Worm (Caenorhabditis elegans) whole organism, dauer: ENCODE data around the gene sdz-6.
"Not testable (repeated sequence)": the region's sequence is repeated elsewhere in the genome, so short reads cannot be mapped to it uniquely, and the experiment has no call there.

Experiments used
- unc-62 ChIP-seq: sonication (generic microtip); optimal IDR thresholded peaks from 2 replicates; lab custom pipeline; 2017; ENCODE audit warnings: missing biosample characterization, missing genetic modification reagents, missing genetic modification characterization

The sdz-6 gene

DNA sequence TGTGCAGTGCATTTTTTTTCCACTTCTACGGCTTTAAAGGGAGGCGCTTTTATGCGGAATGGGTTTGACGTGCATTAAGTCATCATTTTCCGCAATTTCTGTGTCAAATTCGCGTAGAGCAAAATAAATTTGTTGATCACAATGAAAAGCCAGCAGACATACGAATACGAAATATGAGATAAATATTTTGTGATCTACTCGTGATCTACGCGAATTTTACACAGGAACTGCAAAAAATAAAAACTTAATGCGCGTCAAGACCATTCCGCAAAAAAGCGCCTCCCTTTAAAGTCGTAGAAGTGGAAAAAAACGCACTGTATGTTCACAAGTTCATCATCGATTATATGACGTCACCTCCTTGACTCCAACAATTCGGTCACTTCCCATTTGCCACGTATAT, 9.0 kb upstream of the sdz-6 start, which contains the start of gene C43D7.8:
C43D7.8 (minus strand) TSS at position 101 of the 400 bp plus-strand sequence.
- TF ChIP-seq unc-62 = no peak

DNA sequence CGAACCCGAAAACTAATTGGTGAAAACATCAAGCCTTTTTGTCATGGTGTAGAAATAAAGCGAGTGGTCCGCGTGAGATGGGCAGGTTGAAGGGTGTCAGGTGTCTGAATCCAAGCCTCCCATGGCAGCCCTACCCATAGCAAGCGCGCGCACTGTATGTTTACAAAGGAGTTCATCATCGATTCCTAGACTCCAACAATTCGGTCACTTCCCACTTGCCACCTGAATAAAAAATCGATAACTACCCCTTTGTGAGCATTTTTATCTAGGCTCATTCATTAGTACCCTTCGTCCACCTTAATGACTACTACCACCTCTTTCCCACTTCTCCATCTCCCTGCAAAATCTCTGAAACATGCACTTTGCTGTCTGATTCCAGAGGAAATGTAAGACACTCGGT, 7.4 kb upstream of the sdz-6 start, which contains the start of gene fbxb-64:
fbxb-64 (plus strand) TSS at position 301 of the 400 bp plus-strand sequence.
- TF ChIP-seq unc-62 = no peak

DNA sequence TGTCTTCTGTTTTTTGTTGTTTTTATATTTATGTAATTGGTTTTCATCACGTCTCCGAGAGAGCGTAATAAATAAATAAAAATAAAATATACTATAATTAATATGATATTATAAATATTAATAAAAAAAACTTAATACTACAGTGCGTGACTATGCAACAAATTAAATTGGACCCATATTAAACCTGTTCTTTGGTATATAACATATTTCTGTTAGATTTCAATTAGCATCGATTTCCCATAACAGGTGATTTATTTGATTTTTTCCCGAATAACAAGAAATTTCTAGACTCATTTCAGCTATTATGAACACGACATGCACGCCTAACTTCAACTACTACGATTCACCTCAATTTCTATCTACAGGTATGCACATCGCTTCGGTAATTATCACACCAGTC, 3.4 kb upstream of the sdz-6 start, which contains the start of gene srh-208:
srh-208 (plus strand) TSS at position 301 of the 400 bp plus-strand sequence.
- TF ChIP-seq unc-62 = not testable (repeated sequence)

DNA sequence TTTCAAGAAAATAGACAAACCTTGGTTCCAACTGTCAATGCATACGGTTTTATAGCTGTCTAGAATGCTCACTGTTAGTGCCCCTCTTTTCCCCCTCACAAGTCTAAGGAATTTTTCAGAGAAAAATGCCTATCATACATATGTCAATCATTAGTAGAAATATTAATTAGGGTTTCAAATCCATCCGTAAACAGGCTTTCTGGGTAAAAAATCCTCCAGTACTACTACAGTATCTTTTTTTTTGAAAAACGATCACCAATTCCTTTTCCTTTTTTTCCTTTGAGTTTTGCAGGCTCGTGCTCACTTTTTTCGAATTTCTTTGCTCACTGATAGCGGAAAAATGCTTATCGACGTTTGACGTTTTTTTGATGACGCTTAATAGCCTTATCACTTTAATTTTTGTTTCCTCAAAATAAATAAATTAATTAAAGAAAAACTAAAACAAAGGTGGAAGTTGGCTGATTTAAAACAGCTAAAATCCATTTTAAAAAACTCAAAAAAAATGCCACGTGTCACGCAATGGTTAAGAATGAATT, 885 bp upstream of the sdz-6 start, which contains the start of gene C43D7.7:
C43D7.7 (minus strand) TSS at position 51 of the 536 bp plus-strand sequence.
- TF ChIP-seq unc-62 = no peak

DNA sequence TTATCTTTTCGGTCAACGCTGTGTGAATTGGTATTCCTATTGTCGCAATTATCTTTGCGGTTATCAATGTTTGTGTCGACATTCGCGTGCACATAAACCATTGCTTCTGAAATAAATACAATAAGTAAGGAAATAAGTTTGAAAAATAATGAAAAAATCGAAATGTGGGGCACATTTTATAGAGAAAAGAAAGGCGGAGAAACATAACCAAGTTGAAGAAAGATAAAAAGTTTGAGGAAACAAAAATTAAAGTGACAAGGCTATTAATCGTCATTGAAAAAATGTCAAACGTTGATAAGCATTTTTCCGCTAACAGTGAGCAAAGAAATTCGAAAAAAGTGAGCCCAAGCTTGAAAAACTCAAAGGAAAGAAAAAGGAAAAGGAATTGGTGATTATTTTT, 2.0 kb downstream of the sdz-6 start, which contains the start of gene C43D7.4:
C43D7.4 (minus strand) TSS at position 101 of the 400 bp plus-strand sequence.
- no peak for TF ChIP-seq unc-62

DNA sequence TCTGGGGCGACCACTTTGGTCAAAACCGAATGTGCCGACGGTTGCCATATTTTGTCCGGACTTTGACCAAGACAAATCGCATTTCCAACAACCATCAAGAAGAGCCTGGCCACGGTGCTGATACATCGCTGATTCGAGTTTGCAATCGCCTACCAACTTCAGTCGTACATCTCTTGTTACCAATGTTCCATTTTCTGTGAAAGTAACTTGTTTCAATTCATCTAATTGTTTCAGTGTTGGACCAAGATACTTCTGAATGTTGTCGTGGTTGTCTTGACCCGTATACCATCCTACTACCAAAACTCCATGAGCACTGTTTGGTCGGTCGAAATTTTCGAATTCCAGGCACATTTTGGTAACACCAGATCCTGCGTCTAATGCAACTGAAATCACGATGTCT, 5.0 kb downstream of the sdz-6 start:
- TF ChIP-seq unc-62 = no peak

DNA sequence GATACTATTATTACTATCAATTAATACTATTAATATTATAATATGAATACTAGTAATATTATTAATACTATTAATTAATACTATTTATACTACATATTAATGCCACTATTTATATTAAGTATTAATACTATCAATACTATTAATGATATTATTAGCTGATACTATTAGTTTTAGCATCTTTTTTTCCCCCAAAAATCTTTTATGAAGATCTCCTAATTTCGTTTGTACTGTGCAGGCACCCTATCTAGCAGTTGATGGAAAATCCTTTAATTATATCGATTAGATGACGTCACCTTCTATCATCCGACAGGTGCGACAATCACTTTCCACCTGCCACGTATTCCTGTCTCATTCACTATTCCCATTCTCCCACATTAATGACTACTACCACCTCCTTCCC, 8.8 kb downstream of the sdz-6 start, which contains the start of gene fbxb-65:
fbxb-65 (plus strand) TSS at position 301 of the 400 bp plus-strand sequence.
- TF ChIP-seq unc-62 = no peak

DNA sequence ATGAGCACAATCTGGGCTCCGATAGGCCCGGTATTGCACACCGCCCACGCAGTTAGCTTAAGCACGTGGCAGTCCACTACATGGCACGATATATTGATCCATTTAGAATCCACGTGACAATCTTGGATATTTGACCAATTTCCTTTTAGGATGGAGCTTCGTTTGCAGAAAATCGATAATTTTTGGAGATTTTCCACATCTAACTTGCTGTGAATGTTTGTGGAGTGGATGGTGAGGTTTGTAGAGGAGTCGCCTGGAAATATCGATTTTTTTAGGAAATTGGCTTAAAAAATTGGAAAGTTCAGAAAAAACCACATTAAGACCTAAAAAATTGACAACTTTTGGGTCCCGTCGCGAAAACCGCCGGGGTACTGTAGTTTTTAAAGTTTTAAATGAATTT, 16.9 kb downstream of the sdz-6 start:
- TF ChIP-seq unc-62 = no peak

DNA sequence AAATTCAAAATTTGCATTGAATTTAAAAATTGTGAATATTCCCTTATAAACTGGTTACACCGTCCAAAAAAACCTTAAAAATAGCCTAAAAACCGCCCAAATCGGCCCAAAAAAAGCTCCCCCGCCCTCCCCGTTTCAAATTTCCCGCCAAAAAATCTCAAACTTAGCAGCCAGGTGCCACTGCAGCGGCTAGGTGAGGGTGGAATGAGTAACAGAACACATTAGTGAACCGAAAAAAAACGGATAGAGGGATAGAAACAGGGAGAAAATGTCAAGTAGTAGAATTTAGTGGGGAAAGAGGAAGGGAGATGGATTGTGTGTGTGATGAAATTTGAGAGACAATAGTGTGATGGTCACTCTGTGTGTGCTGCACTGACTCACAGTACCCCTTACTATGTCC, 31.5 kb downstream of the sdz-6 start:
- TF ChIP-seq unc-62 = no peak

DNA sequence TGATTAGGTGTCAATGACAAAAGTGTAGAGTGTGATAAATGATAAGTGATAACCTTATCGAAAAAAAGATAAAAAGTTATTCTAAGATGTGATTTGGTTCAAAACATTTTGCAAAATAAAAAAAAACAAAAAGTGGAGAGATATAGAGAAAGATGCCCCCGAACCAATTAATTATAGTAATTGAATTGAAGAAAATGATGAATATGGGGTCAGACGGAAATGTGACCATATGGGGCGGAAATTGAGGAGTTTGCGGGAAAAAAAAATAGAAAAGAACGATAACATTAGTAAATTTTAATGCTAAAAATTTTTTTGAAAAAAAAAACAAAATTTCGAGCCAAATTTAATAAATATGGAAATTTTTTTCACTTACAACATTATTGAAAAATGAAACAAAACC, 34.1 kb downstream of the sdz-6 start:
- TF ChIP-seq unc-62 = no peak

DNA sequence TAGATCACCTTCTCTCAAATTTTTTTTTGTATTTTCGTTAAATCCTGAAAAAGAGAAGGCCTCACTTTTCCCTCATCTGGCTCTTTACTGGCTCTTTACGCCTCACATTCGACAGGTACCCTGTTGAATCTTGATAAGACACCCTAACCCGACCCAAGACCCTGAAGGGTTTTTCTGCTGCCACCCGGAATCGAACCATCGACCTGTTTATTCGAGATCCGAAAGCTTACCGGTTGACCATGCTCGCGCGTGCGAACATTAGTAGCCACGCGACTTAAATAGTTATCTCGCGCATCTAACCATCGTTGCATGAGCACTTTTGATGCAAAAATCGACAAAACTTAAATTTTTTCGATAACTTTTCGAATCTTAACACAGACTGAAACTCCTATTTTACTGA, 34.8 kb downstream of the sdz-6 start:
- TF ChIP-seq unc-62 = no peak

DNA sequence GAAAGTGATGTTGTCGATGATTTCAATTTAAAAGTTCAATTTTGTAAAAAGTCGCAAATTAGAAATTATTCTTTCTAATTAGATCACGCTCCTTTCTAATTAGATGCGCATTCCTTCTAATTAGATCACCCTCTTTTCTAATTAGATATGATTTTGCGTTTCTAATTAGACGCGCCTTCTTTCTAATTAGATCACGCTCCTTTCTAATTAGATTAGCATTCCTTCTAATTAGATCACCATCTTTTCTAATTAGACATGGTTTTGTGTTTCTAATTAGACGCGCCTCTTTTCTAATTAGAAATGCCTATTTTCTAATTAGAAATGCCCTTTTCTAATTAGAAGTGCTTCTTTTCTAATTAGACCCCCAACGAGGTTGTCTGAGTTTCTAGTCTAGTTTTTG, 36.3 kb downstream of the sdz-6 start:
- no peak for TF ChIP-seq unc-62

DNA sequence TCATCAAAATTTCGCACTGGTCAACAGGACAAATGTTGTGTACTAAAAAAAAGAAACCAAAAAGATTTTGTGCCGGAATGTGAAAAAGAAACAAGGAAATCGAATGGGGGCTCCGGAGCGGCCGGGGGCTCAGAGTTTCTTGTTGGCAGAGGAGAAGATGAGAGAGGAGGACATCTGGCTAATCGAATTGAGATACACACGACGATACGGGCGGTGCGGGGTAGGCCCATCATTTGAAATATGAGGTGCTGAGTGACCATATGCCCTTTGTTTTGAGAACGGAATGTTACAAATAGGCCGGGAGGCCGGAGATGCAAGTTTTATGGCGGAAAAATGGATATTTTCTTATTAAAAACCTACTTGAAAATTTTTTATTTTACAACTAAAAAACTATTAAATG, 37.6 kb downstream of the sdz-6 start:
- no peak for TF ChIP-seq unc-62

DNA sequence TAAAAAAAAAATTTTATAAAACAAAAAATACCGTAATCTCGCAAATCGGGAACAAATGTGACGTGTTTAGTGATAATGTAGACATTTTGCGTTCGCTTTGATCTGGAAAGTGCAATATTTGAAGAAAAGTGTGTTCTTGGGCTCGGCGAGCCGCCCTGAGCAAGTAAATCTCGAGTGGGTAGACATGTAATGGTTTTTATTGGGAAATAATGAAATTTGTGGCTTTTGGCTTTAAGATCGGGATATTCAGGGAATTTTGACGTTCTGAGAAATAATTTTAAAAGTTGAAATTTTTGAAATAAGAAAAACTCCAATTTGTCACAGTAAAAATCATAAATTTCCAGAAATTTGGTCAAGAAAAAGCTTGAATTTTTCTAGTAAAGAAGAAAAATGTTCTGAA, 42.2 kb downstream of the sdz-6 start, which contains the start of gene C14B4.2:
C14B4.2 (minus strand) TSS at position 101 of the 400 bp plus-strand sequence.
- TF ChIP-seq unc-62 = no peak

DNA sequence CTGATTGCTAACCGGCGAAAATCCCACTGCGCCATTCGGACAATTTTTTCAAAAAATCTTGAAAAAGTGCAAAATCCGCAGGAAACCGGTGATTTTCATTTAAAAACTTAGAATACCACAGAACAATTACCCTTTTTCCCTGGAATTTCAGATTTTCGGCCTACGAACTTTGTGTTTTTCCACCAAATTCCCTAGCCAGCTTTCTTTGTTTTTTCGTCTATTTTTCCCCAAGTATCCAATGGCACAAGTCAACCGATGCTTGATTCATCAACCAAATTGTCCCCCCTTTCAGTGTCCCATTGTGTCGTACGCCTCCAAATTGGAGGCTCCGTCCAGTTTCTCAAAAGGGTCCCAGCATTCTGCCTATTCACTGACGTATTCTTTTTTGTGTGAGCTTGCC, 49.8 kb downstream of the sdz-6 start, which contains the start of gene Y43F8A.1:
Y43F8A.1 (plus strand) TSS at position 301 of the 400 bp plus-strand sequence.
- TF ChIP-seq unc-62 = no peak
